Worm (Caenorhabditis elegans): ENCODE measurements around the gene C47E8.4.

- TF ChIP-seq unc-39 (tag; optimal IDR thresholded peaks at IDR 0.05) (no peak), elt-3 (tag; optimal IDR thresholded peaks at IDR 0.05) (no peak), aly-2 (tag; optimal IDR thresholded peaks at IDR 0.05) (no peak)
These were observed 37.7 kb upstream of the C47E8.4 start, which contains the start of gene R08A2.7 for ce11 chrV:14723020-14723419.
